Fruit fly (Drosophila melanogaster): ENCODE measurements around the gene CG17721.

The CG17721 gene

DNA sequence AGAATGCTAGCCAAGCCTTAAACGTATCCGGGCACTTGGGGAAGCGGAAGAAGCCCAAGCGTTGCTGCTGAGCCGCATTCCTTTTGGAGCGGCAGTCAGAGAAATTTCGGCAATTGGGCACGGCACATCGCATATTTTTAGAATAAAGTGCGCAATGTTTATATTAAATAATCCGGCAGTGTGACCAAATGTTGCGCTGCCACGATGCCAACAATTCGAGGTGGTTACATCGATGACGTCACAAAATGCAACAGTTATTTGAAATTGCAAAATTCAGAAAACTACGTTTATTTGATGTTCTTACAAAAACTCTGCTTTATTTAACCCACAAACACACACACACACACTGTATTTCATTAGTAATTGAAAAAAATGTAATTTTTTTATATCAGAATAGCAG lies 15.1 kb upstream of the CG17721 start, which contains the start of gene CG6689 (continued):
- TF ChIP-seq CG13894 (tag; optimal IDR thresholded peaks at IDR 0.05) (no peak), sug (tag; optimal IDR thresholded peaks at IDR 0.05) (peak; percentile 25), CG10267 (tag; optimal IDR thresholded peaks at IDR 0.05) (peak; percentile 9), chinmo (GFP tag; IDR thresholded peaks at IDR 0.05; ENCODE audit: partially characterized antibody) (no peak), CG12659 (GFP tag; optimal IDR thresholded peaks at IDR 0.05) (peak; percentile 55), CG16815 (GFP tag; optimal IDR thresholded peaks at IDR 0.05) (no peak), jigr1 (GFP tag; IDR thresholded peaks at IDR 0.05) (no peak), Dll (GFP tag; IDR thresholded peaks at IDR 0.05; ENCODE audit: partially characterized antibody) (no peak), gfzf (GFP tag; optimal IDR thresholded peaks at IDR 0.05) (peak; percentile 66), CG10209 (GFP tag; optimal IDR thresholded peaks at IDR 0.05) (no peak), z (GFP tag; IDR thresholded peaks at IDR 0.05) (no peak), Drgx (GFP tag; IDR thresholded peaks at IDR 0.05) (no peak), odd (GFP tag; optimal IDR thresholded peaks at IDR 0.05) (no peak), CG7928 (GFP tag; optimal IDR thresholded peaks at IDR 0.05) (no peak), CG5180 (GFP tag; optimal IDR thresholded peaks at IDR 0.05) (no peak), usp (GFP tag; optimal IDR thresholded peaks at IDR 0.05) (no peak), ro (GFP tag; IDR thresholded peaks at IDR 0.05) (no peak), CG9437 (GFP tag; optimal IDR thresholded peaks at IDR 0.05) (no peak), MBD-R2 (GFP tag; IDR thresholded peaks at IDR 0.05) (peak; percentile 94), CG3407 (GFP tag; optimal IDR thresholded peaks at IDR 0.05) (no peak), fu2 (GFP tag; optimal IDR thresholded peaks at IDR 0.05) (no peak), CG31224 (GFP tag; IDR thresholded peaks at IDR 0.05) (no peak), hb (GFP tag; IDR thresholded peaks at IDR 0.05; ENCODE audit: partially characterized antibody) (no peak), Sin3A (optimal IDR thresholded peaks at IDR 0.05) (peak; percentile 42), CG9727 (GFP tag; optimal IDR thresholded peaks at IDR 0.05) (no peak), CG1529 (GFP tag; optimal IDR thresholded peaks at IDR 0.05) (no peak), kni (GFP tag; optimal IDR thresholded peaks at IDR 0.05) (no peak), ftz-f1 (GFP tag; optimal IDR thresholded peaks at IDR 0.05) (peak; percentile 77), zf30C (GFP tag; optimal IDR thresholded peaks at IDR 0.05) (no peak), sna (GFP tag; IDR thresholded peaks at IDR 0.05; ENCODE audit: partially characterized antibody) (no peak), mld (GFP tag; IDR thresholded peaks at IDR 0.05; ENCODE audit: partially characterized antibody) (no peak), wdn (GFP tag; IDR thresholded peaks at IDR 0.05) (no peak), Six4 (GFP tag; optimal IDR thresholded peaks at IDR 0.05) (no peak), sens-2 (GFP tag; IDR thresholded peaks at IDR 0.05) (no peak), CG32772 (GFP tag; IDR thresholded peaks at IDR 0.05) (no peak), E2f1 (GFP tag; IDR thresholded peaks at IDR 0.05) (no peak), esg (GFP tag; conservative IDR thresholded peaks at IDR 0.05) (no peak), Jarid2 (GFP tag; optimal IDR thresholded peaks at IDR 0.05) (no peak), peb (GFP tag; IDR thresholded peaks at IDR 0.05) (no peak), aop (GFP tag; IDR thresholded peaks at IDR 0.05) (no peak), Xrp1 (GFP tag; IDR thresholded peaks at IDR 0.05) (no peak), CG5953 (GFP tag; IDR thresholded peaks at IDR 0.05) (no peak), CG12219 (GFP tag; optimal IDR thresholded peaks at IDR 0.05) (no peak), H15 (GFP tag; IDR thresholded peaks at IDR 0.05) (no peak), sens (GFP tag) (peak; percentile 83), Sox102F (GFP tag; optimal IDR thresholded peaks at IDR 0.05) (no peak), kay (GFP tag; optimal IDR thresholded peaks at IDR 0.05) (no peak), Scr (GFP tag; IDR thresholded peaks at IDR 0.05; ENCODE audit: partially characterized antibody) (0 out of 2 replicates have a peak, but pooled peaks have one; percentile 20), CG14965 (GFP tag; optimal IDR thresholded peaks at IDR 0.05; ENCODE audit: borderline replicate concordance) (no peak), bsh (GFP tag; optimal IDR thresholded peaks at IDR 0.05) (no peak), CG6175 (GFP tag; IDR thresholded peaks at IDR 0.05) (no peak), Taf1 (GFP tag; IDR thresholded peaks at IDR 0.05) (no peak)
